Worm (Caenorhabditis elegans) whole organism, L2 larva: ENCODE measurements around the gene srd-63.

Source experiments
- R02D3.7 ChIP-seq: fragments of 150-350 bp; optimal IDR thresholded peaks from 2 replicates; lab custom pipeline; 2014; ENCODE audit warnings: missing biosample characterization, missing genetic modification characterization
- Y55F3AM.14 ChIP-seq: fragments of 200-800 bp; sonication (Bioruptor generic); optimal IDR thresholded peaks from 2 replicates; lab custom pipeline; 2018; ENCODE audit warnings: mild to moderate bottlenecking, missing genetic modification characterization, missing compliant biosample characterization
- nhr-6 ChIP-seq: fragments of 150-350 bp; optimal IDR thresholded peaks from 2 replicates; lab custom pipeline; 2014; ENCODE audit warnings: missing biosample characterization, missing genetic modification characterization
- unc-39 ChIP-seq: fragments of 150-350 bp; optimal IDR thresholded peaks from 2 replicates; lab custom pipeline; 2014; ENCODE audit warnings: missing biosample characterization, missing genetic modification characterization
- zag-1 ChIP-seq: fragments of 150-350 bp; optimal IDR thresholded peaks from 2 replicates; lab custom pipeline; 2014; ENCODE audit warnings: missing biosample characterization, missing genetic modification characterization
- ztf-11 ChIP-seq: sonication (generic microtip); optimal IDR thresholded peaks from 2 replicates; lab custom pipeline; 2017; ENCODE audit warnings: missing biosample characterization, missing genetic modification characterization

DNA sequence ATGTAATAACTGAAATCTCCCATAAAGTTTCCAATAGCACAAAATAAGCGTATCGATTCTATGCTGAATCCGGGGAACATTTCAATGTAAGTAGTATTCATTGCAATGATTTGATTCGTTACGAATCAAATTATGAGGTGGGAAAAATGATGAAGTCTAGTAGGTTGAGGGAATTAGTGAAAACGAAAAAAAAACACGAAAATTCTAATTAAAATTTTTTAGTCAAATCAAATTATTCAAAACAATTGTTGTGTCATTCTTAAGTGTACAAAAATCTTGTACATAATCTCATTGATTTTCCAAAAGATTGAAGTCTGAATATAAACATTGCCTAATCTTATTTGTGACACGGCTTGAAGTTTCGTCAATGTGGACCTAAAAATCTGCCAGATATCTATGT lies 30.8 kb upstream of the srd-63 start, which contains the start of gene srw-29:
- TF ChIP-seq Y55F3AM.14: no peak
- TF ChIP-seq R02D3.7 (tag; lab: Kevin White, UChicago): no peak
- TF ChIP-seq ztf-11: no peak
- no peak for TF ChIP-seq unc-39 (tag; lab: Kevin White, UChicago)
- TF ChIP-seq nhr-6 (tag; lab: Kevin White, UChicago): no peak
- TF ChIP-seq zag-1 (tag; lab: Kevin White, UChicago): no peak
